Worm (Caenorhabditis elegans): ENCODE results near the gene ags-3.

The ags-3 gene

ce11 chrX:5276772-5277171 lies 26.6 kb downstream of the ags-3 start:
- TF ChIP-seq die-1 (tag; optimal IDR thresholded peaks at IDR 0.05): no peak
- no peak for TF ChIP-seq hmg-20 (GFP tag; IDR thresholded peaks at IDR 0.05)

- no peak for TF ChIP-seq Y67H2A.10 (GFP tag; conservative IDR thresholded peaks at IDR 0.05)
- peak; percentile 17 for TF ChIP-seq ztf-18 (tag; optimal IDR thresholded peaks at IDR 0.05)
- TF ChIP-seq cebp-1 (GFP tag; IDR thresholded peaks at IDR 0.05): no peak
- peak; percentile 63 for TF ChIP-seq cebp-1 (tag; optimal IDR thresholded peaks at IDR 0.05)
- no peak for TF ChIP-seq rpc-1 (optimal IDR thresholded peaks at IDR 0.05)
- no peak for TF ChIP-seq rpc-1 (tag; optimal IDR thresholded peaks at IDR 0.05)
- TF ChIP-seq zfh-2 (GFP tag; conservative IDR thresholded peaks at IDR 0.05): peak; percentile 88
- TF ChIP-seq T07F8.4 (tag; optimal IDR thresholded peaks at IDR 0.05): no peak
- TF ChIP-seq dpff-1 (tag; optimal IDR thresholded peaks at IDR 0.05): no peak
- peak; percentile 81 for TF ChIP-seq nhr-80 (tag; optimal IDR thresholded peaks at IDR 0.05)
- TF ChIP-seq let-607 (tag; optimal IDR thresholded peaks at IDR 0.05): peak in 1 of 2 experiments; percentile 6
- peak; percentile 96 for TF ChIP-seq mcd-1 (GFP tag; IDR thresholded peaks at IDR 0.05)
- peak; percentile 31 for TF ChIP-seq gei-17 (GFP tag; optimal IDR thresholded peaks at IDR 0.05)
- TF ChIP-seq F33H1.4 (GFP tag; IDR thresholded peaks at IDR 0.05): no peak
- TF ChIP-seq snpc-3.4 (tag; optimal IDR thresholded peaks at IDR 0.05): peak; percentile 43
- TF ChIP-seq lin-40 (tag; optimal IDR thresholded peaks at IDR 0.05): peak; percentile 46
- no peak for TF ChIP-seq mxl-1 (tag; optimal IDR thresholded peaks at IDR 0.05)
- TF ChIP-seq attf-5 (GFP tag; optimal IDR thresholded peaks at IDR 0.05): peak; percentile 73
- no peak for TF ChIP-seq Y79H2A.3 (GFP tag; conservative IDR thresholded peaks at IDR 0.05)
- no peak for TF ChIP-seq ztf-6 (GFP tag; IDR thresholded peaks at IDR 0.05)
- TF ChIP-seq nhr-120 (GFP tag; IDR thresholded peaks at IDR 0.05): 0 out of 2 replicates have a peak, but pooled peaks have one; percentile 62
- TF ChIP-seq snpc-1.1 (tag; optimal IDR thresholded peaks at IDR 0.05; ENCODE audit: insufficient read depth): no peak
- TF ChIP-seq lin-35 (GFP tag; optimal IDR thresholded peaks at IDR 0.05): peak in 1 of 3 experiments; percentile 43
- no peak for TF ChIP-seq athp-1 (tag; optimal IDR thresholded peaks at IDR 0.05)
- TF ChIP-seq ekl-4 (GFP tag; IDR thresholded peaks at IDR 0.05): peak; percentile 14; the same call in 1 of the 2 replicates
- peak; percentile 64 for TF ChIP-seq ceh-27 (GFP tag; optimal IDR thresholded peaks at IDR 0.05)
- no peak for TF ChIP-seq egrh-3 (GFP tag; IDR thresholded peaks at IDR 0.05)
- TF ChIP-seq ZK185.1 (tag; optimal IDR thresholded peaks at IDR 0.05; ENCODE audit: poor library complexity, severe bottlenecking): peak; percentile 57
- TF ChIP-seq tlf-1 (GFP tag; optimal IDR thresholded peaks at IDR 0.05): no peak
- TF ChIP-seq F37B4.10 (GFP tag; IDR thresholded peaks at IDR 0.05): no peak
- TF ChIP-seq egl-44 (GFP tag; IDR thresholded peaks at IDR 0.05): 0 out of 2 replicates have a peak, but pooled peaks have one; percentile 44
- TF ChIP-seq attf-3 (GFP tag; conservative IDR thresholded peaks at IDR 0.05): peak; percentile 78
- TF ChIP-seq dox-1 (GFP tag; IDR thresholded peaks at IDR 0.05): peak; percentile 72
- peak; percentile 64; the same call in 1 of the 2 replicates for TF ChIP-seq hmg-1.2 (GFP tag; IDR thresholded peaks at IDR 0.05)
- no peak for TF ChIP-seq snpc-1.3 (tag; optimal IDR thresholded peaks at IDR 0.05; ENCODE audit: insufficient read depth)
Measured at ce11 chrX:5275209-5275608, 28.2 kb downstream of the ags-3 start, which contains the start of gene hst-6. Gene hst-6 (plus strand): TSS chrX:5275561.

ce11 chrX:5269359-5269758 lies 34.0 kb downstream of the ags-3 start:
- no peak for TF ChIP-seq T07F8.4 (tag; optimal IDR thresholded peaks at IDR 0.05)
- no peak for TF ChIP-seq gei-17 (GFP tag; optimal IDR thresholded peaks at IDR 0.05)
- TF ChIP-seq rcor-1 (GFP tag; IDR thresholded peaks at IDR 0.05): no peak
- TF ChIP-seq C06A6.2 (GFP tag; conservative IDR thresholded peaks at IDR 0.05): no peak
- no peak for TF ChIP-seq xnd-1 (tag; optimal IDR thresholded peaks at IDR 0.05)
- TF ChIP-seq egrh-3 (GFP tag; IDR thresholded peaks at IDR 0.05): no peak
- no peak for TF ChIP-seq pbrm-1 (GFP tag; IDR thresholded peaks at IDR 0.05)
- no peak for TF ChIP-seq sptf-2 (GFP tag; optimal IDR thresholded peaks at IDR 0.05)
- no peak for TF ChIP-seq ztf-28 (GFP tag; IDR thresholded peaks at IDR 0.05)
